Worm (Caenorhabditis elegans) whole organism, late embryonic: ENCODE results near the gene K10G6.5.

Source experiments
- C08G9.2 ChIP-seq: sonication (generic microtip); optimal IDR thresholded peaks from 2 replicates; lab custom pipeline; 2016; ENCODE audit warnings: mild to moderate bottlenecking, missing genetic modification characterization, moderate library complexity, missing compliant biosample characterization
- C38D4.7 ChIP-seq: fragments of 200-800 bp; sonication (Bioruptor generic); optimal IDR thresholded peaks from 2 replicates; lab custom pipeline; 2018; ENCODE audit warnings: mild to moderate bottlenecking, missing genetic modification characterization, moderate library complexity, missing compliant biosample characterization
- K02D7.2 ChIP-seq: sonication (generic microtip); optimal IDR thresholded peaks from 2 replicates; lab custom pipeline; 2017; ENCODE audit warnings: mild to moderate bottlenecking, missing genetic modification characterization, missing compliant biosample characterization
- K09A11.1 ChIP-seq: sonication (generic microtip); optimal IDR thresholded peaks from 2 replicates; lab custom pipeline; 2017; ENCODE audit warnings: antibody characterized with exemption, mild to moderate bottlenecking, missing genetic modification characterization, missing compliant biosample characterization; ENCODE audit not compliant: insufficient read depth
- ceh-18 ChIP-seq: sonication (generic microtip); optimal IDR thresholded peaks from 2 replicates; lab custom pipeline; 2016; ENCODE audit warnings: missing genetic modification characterization, missing compliant biosample characterization
- ceh-2 ChIP-seq: sonication (generic microtip); optimal IDR thresholded peaks from 2 replicates; lab custom pipeline; 2016; ENCODE audit warnings: missing genotype, missing genetic modification characterization, missing compliant biosample characterization
- ceh-24 ChIP-seq: sonication (generic microtip); optimal IDR thresholded peaks from 2 replicates; lab custom pipeline; 2016; ENCODE audit warnings: mild to moderate bottlenecking, missing genetic modification characterization, missing compliant biosample characterization
- ceh-30 ChIP-seq: fragments of 150-350 bp; optimal IDR thresholded peaks from 2 replicates; lab custom pipeline; 2014; ENCODE audit warnings: missing biosample characterization, missing genetic modification characterization
- ceh-31 ChIP-seq: sonication (generic microtip); optimal IDR thresholded peaks from 2 replicates; lab custom pipeline; 2016; ENCODE audit warnings: missing genetic modification characterization, missing compliant biosample characterization
- ceh-34 ChIP-seq: sonication (generic microtip); optimal IDR thresholded peaks from 2 replicates; lab custom pipeline; 2016; ENCODE audit warnings: mild to moderate bottlenecking, missing genetic modification characterization, missing compliant biosample characterization
- ceh-45 ChIP-seq: fragments of 200-800 bp; sonication (Bioruptor generic); IDR thresholded peaks from 2 replicates; pipeline ENCODE4 v1.3.6; 2022; ENCODE audit warnings: missing genetic modification reagents, missing genetic modification characterization, missing compliant biosample characterization
- ceh-48 ChIP-seq: sonication (generic microtip); optimal IDR thresholded peaks from 2 replicates; lab custom pipeline; 2016; ENCODE audit warnings: missing genetic modification characterization, inconsistent platforms, missing compliant biosample characterization
- che-1 ChIP-seq: sonication (generic microtip); optimal IDR thresholded peaks from 2 replicates; lab custom pipeline; 2016; ENCODE audit warnings: mild to moderate bottlenecking, missing genetic modification characterization, missing compliant biosample characterization
- dmd-4 ChIP-seq: sonication (generic microtip); optimal IDR thresholded peaks from 2 replicates; lab custom pipeline; 2016; ENCODE audit warnings: borderline replicate concordance, missing genetic modification characterization, missing compliant biosample characterization
- dve-1 ChIP-seq: sonication (generic microtip); optimal IDR thresholded peaks from 2 replicates; lab custom pipeline; 2017; ENCODE audit warnings: antibody characterized with exemption, mild to moderate bottlenecking, missing genetic modification characterization, missing compliant biosample characterization
- elt-2 ChIP-seq: sonication (generic microtip); optimal IDR thresholded peaks from 2 replicates; lab custom pipeline; 2016; ENCODE audit warnings: missing genetic modification reagents, missing genetic modification characterization, missing compliant biosample characterization
- fkh-6 ChIP-seq: sonication (generic microtip); optimal IDR thresholded peaks from 2 replicates; lab custom pipeline; 2016; ENCODE audit warnings: missing genetic modification characterization, missing compliant biosample characterization
- gmeb-2 ChIP-seq: sonication (generic microtip); optimal IDR thresholded peaks from 2 replicates; lab custom pipeline; 2016; ENCODE audit warnings: missing genetic modification characterization, inconsistent platforms, missing compliant biosample characterization
- hlh-13 ChIP-seq: fragments of 200-800 bp; sonication (Bioruptor generic); optimal IDR thresholded peaks from 2 replicates; lab custom pipeline; 2018; ENCODE audit warnings: mild to moderate bottlenecking, missing genetic modification characterization, missing compliant biosample characterization
- hlh-15 ChIP-seq: sonication (generic microtip); optimal IDR thresholded peaks from 2 replicates; lab custom pipeline; 2016; ENCODE audit warnings: missing genetic modification characterization, missing compliant biosample characterization
- hlh-30 ChIP-seq: sonication (generic microtip); optimal IDR thresholded peaks from 2 replicates; lab custom pipeline; 2017; ENCODE audit warnings: antibody characterized with exemption, missing genetic modification characterization, missing compliant biosample characterization; ENCODE audit not compliant: insufficient read depth
- hlh-6 ChIP-seq: sonication (generic microtip); optimal IDR thresholded peaks from 2 replicates; lab custom pipeline; 2016; ENCODE audit warnings: missing genotype, missing genetic modification characterization, missing compliant biosample characterization
- hlh-8 ChIP-seq: sonication (generic microtip); optimal IDR thresholded peaks from 2 replicates; lab custom pipeline; 2016; ENCODE audit warnings: missing genotype, missing genetic modification characterization, missing compliant biosample characterization
- mec-3 ChIP-seq: sonication (generic microtip); optimal IDR thresholded peaks from 2 replicates; lab custom pipeline; 2016; ENCODE audit warnings: borderline replicate concordance, missing genetic modification characterization, missing compliant biosample characterization
- nhr-232 ChIP-seq: sonication (generic microtip); optimal IDR thresholded peaks from 2 replicates; lab custom pipeline; 2016; ENCODE audit warnings: missing genetic modification characterization, missing compliant biosample characterization
- odd-2 ChIP-seq: sonication (generic microtip); optimal IDR thresholded peaks from 2 replicates; lab custom pipeline; 2017; ENCODE audit warnings: antibody characterized with exemption, mild to moderate bottlenecking, missing genetic modification characterization, missing compliant biosample characterization
- pag-3 ChIP-seq: sonication (generic microtip); optimal IDR thresholded peaks from 2 replicates; lab custom pipeline; 2016; ENCODE audit warnings: missing compliant biosample characterization, missing genetic modification characterization, borderline replicate concordance
- pat-9 ChIP-seq: fragments of 200-800 bp; sonication (Bioruptor generic); optimal IDR thresholded peaks from 2 replicates; lab custom pipeline; 2018; ENCODE audit warnings: mild to moderate bottlenecking, missing genetic modification characterization, moderate library complexity, missing compliant biosample characterization
- pha-4 ChIP-seq: fragments of 150-350 bp; optimal IDR thresholded peaks from 2 replicates; lab custom pipeline; 2018; ENCODE audit warnings: missing biosample characterization, missing genetic modification reagents, missing genetic modification characterization
- pqm-1 ChIP-seq: sonication (generic microtip); optimal IDR thresholded peaks from 2 replicates; lab custom pipeline; 2016; ENCODE audit warnings: missing genetic modification characterization, missing compliant biosample characterization
- pros-1 ChIP-seq: fragments of 150-350 bp; optimal IDR thresholded peaks from 2 replicates; lab custom pipeline; 2014; ENCODE audit warnings: missing biosample characterization, missing genetic modification reagents, missing genetic modification characterization
- rnt-1 ChIP-seq: sonication (generic microtip); optimal IDR thresholded peaks from 2 replicates; lab custom pipeline; 2016; ENCODE audit warnings: missing genetic modification characterization, missing compliant biosample characterization
- sdc-2 ChIP-seq: sonication (generic microtip); optimal IDR thresholded peaks from 2 replicates; lab custom pipeline; 2016; ENCODE audit warnings: missing genotype, missing genetic modification characterization, missing compliant biosample characterization
- sox-4 ChIP-seq: sonication (generic microtip); optimal IDR thresholded peaks from 2 replicates; lab custom pipeline; 2017; ENCODE audit warnings: mild to moderate bottlenecking, missing genetic modification characterization, inconsistent platforms, missing compliant biosample characterization
- syd-9 ChIP-seq: sonication (generic microtip); optimal IDR thresholded peaks from 2 replicates; lab custom pipeline; 2016; ENCODE audit warnings: mild to moderate bottlenecking, missing genetic modification characterization, moderate library complexity, missing compliant biosample characterization
- tbx-2 ChIP-seq: sonication (generic microtip); optimal IDR thresholded peaks from 2 replicates; lab custom pipeline; 2016; ENCODE audit warnings: missing genetic modification characterization, missing compliant biosample characterization
- tbx-7 ChIP-seq: sonication (generic microtip); optimal IDR thresholded peaks from 2 replicates; lab custom pipeline; 2016; ENCODE audit warnings: missing genotype, missing genetic modification characterization, missing compliant biosample characterization
- unc-55 ChIP-seq: sonication (generic microtip); optimal IDR thresholded peaks from 2 replicates; lab custom pipeline; 2017; ENCODE audit warnings: missing biosample characterization, missing genetic modification reagents, missing genetic modification characterization
- unc-86 ChIP-seq: sonication (generic microtip); optimal IDR thresholded peaks from 2 replicates; lab custom pipeline; 2016; ENCODE audit warnings: missing genetic modification characterization, missing compliant biosample characterization
- zip-5 ChIP-seq: sonication (generic microtip); optimal IDR thresholded peaks from 2 replicates; lab custom pipeline; 2016; ENCODE audit warnings: missing genetic modification characterization, missing compliant biosample characterization
- ztf-16 ChIP-seq: sonication (generic microtip); optimal IDR thresholded peaks from 2 replicates; lab custom pipeline; 2017; ENCODE audit warnings: missing genetic modification characterization, missing compliant biosample characterization

The K10G6.5 gene

DNA sequence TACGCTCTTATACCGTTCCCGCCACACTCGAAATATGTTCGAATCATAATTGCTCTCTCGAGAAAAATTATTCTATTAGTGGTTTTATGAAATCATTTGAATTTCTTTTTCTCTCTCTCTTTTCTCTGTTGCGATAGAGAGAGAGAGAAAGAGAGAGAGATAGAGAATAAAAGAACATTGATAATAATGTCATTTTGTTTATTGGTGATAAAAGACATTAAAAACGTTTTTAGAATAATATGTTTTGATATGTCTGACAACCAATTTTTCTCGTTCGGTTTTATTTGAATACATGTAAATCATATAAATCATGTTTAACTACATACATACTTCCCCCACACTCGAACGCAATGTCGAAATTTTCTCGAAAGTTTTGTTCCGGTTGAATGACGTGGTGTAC lies 34.1 kb upstream of the K10G6.5 start:
- peak; percentile 29 for TF ChIP-seq elt-2 (tag; lab: Kevin White, UChicago)
- no peak for TF ChIP-seq unc-86 (tag; lab: Kevin White, UChicago)

DNA sequence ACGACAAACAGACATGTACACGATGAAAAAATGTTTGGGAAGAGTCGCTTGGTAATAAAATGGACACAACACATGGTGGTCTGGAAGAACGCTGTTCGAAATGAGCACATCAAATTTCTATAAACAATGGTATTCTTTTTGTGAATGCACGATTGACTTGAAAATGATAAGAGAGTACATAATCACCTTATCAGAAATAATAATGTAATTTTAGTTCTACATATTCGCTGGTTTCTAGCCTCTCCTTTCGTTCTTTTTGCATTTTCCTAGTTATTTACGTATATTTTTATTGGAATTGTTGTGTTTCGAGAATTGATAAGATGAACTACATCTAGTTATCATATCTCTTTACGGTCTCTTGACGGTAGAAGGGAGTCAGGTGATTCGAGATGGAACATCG lies 33.0 kb upstream of the K10G6.5 start:
- TF ChIP-seq odd-2 (no peak), elt-2 (tag; lab: Kevin White, UChicago) (peak; percentile 47)

DNA sequence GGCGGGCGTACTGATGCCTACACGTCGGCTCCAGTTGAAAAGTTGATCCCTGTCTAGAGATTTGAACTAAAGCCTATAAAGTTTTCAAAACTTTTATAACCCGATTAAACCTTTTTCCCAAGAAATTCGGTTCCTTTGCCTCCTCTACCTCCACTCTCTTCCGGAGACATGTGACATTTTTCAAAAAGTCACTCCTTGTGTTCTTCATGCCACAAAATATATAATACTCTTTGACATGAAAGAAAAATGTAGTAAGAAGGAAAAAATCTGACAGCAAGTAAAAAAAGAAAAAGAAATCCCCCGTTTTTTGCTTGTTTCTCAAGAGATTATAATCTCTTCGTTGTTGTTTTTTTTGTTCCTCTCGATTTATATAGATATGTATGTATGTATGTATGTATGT lies 32.2 kb upstream of the K10G6.5 start:
- TF ChIP-seq hlh-8: no peak
- TF ChIP-seq pat-9 (tag; lab: Kevin White, UChicago): no peak
- TF ChIP-seq hlh-30 (tag; lab: Kevin White, UChicago): no peak
- TF ChIP-seq gmeb-2 (tag; lab: Kevin White, UChicago): no peak
- no peak for TF ChIP-seq ceh-48 (tag; lab: Kevin White, UChicago)
- no peak for TF ChIP-seq K09A11.1 (tag; lab: Kevin White, UChicago)
- TF ChIP-seq odd-2: no peak
- TF ChIP-seq dmd-4 (tag; lab: Kevin White, UChicago): no peak
- TF ChIP-seq sdc-2 (tag; lab: Kevin White, UChicago): no peak
- no peak for TF ChIP-seq nhr-232
- TF ChIP-seq mec-3 (tag; lab: Kevin White, UChicago): no peak
- no peak for TF ChIP-seq pag-3
- no peak for TF ChIP-seq ceh-30 (tag; lab: Kevin White, UChicago)
- TF ChIP-seq pha-4 (tag; lab: Kevin White, UChicago): no peak

DNA sequence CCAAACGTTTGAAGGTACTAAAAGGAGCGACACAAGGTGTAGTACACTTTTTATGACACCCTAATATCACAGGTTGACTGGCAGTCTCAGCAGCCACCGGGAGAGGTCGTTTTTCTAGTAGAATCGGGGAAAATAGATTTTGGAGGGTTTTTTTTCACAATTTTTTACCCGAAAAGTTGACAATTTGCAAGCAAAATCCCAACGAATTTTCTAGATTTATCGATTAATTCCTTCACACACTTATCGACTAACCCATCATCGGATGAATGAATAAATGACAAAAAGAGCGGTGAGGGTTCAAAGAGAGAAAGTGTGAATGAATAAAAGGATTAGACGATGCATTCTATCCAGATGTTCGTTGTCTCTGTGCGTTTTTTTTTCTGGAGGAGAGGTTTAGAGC lies 31.1 kb upstream of the K10G6.5 start:
- TF ChIP-seq gmeb-2 (tag; lab: Kevin White, UChicago) (no peak), pqm-1 (tag; lab: Kevin White, UChicago) (no peak), pros-1 (tag; lab: Kevin White, UChicago) (no peak), fkh-6 (tag; lab: Kevin White, UChicago) (no peak), sdc-2 (tag; lab: Kevin White, UChicago) (no peak), nhr-232 (no peak), syd-9 (tag; lab: Kevin White, UChicago) (no peak), dve-1 (tag; lab: Kevin White, UChicago) (no peak), che-1 (no peak), hlh-13 (GFP tag; lab: Kevin White, UChicago) (no peak), ceh-31 (tag; lab: Kevin White, UChicago) (no peak), zip-5 (tag; lab: Kevin White, UChicago) (no peak)
- TF ChIP-seq, all 69 proteins: peak for 0

DNA sequence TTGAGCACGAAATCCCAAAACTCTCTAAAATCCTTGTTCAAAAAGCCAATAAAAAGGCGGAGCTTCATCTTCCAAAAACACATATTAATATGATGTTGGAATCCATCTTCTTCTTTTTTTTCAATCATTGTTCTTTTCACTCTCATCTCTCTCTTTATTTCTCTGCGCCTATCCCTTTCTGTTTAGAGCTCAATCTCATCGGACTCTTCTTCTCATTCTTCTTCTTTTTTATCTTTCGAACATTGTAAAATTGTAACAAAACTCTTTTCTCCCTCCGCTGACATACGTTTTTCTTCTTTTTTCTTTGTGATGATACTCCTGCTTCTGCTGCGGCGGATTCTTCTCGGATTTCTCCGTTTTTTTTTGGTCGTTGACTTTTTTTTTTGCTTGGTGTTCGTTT lies 30.3 kb upstream of the K10G6.5 start:
- TF ChIP-seq rnt-1 (tag; lab: Kevin White, UChicago) (peak; percentile 13), C08G9.2 (tag; lab: Kevin White, UChicago) (no peak), ceh-45 (GFP tag; lab: Robert Waterston, UW) (no peak), tbx-7 (no peak), ceh-34 (tag; lab: Kevin White, UChicago) (no peak), unc-55 (GFP tag; lab: Kevin White, UChicago) (peak; percentile 20)

DNA sequence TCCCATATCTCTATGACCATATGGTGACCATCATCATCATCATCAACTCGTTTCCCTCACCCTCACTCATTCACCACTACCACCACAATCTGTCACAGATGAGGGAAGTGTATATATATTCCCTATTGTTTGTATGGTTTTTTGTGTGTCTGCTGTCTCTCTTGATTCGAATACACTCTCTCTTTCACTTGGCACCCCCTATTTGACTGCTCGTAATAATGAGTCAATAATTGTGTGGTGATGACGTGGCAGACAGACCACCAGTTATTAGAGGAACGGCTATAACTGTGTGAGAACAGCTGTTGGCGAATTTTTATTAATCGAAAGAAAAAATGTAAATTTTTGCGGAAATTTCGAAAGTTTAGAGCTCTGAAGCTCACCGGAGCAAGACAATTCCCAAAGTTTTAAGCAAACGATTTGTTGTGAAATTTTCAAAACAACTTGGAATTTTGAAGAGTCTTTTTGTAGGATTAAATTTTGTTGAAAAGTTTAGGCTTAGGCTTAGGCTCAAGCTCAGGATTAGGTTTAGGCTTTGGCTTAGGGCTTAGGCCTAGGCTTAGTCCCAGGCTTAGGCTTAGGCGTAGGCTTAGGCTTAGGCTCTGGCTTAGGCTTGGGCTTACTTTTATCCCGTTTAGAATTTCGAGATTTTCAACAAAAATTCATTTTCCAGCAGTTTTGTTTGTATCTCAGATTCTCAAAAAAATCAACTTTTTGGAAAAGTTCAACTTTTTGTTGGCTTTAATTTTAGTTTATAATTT lies 29.4 kb upstream of the K10G6.5 start:
- TF ChIP-seq dmd-4 (tag; lab: Kevin White, UChicago) (no peak), ceh-31 (tag; lab: Kevin White, UChicago) (peak; percentile 14), tbx-2 (tag; lab: Kevin White, UChicago) (peak; percentile 21), K09A11.1 (tag; lab: Kevin White, UChicago) (no peak), ceh-30 (tag; lab: Kevin White, UChicago) (no peak), sox-4 (no peak), C38D4.7 (GFP tag; lab: Kevin White, UChicago) (no peak), ceh-24 (tag; lab: Kevin White, UChicago) (no peak), rnt-1 (tag; lab: Kevin White, UChicago) (no peak), ceh-45 (GFP tag; lab: Robert Waterston, UW) (no peak), ceh-18 (tag; lab: Kevin White, UChicago) (no peak), hlh-15 (tag; lab: Kevin White, UChicago) (no peak), K02D7.2 (tag; lab: Kevin White, UChicago) (no peak), hlh-6 (tag; lab: Kevin White, UChicago) (no peak), ztf-16 (tag; lab: Kevin White, UChicago) (no peak), ceh-2 (tag; lab: Kevin White, UChicago) (no peak)
